Fruit fly (Drosophila melanogaster) whole organism, embryonic: ENCODE results near the gene Sptz.

Experiments
- Atf-2 ChIP-seq: fragments of 200-800 bp; sonication (Bioruptor generic); optimal IDR thresholded peaks from 2 replicates; lab custom pipeline; 2016; ENCODE audit warnings: missing biosample characterization, missing genetic modification characterization
- CG10267 ChIP-seq: fragments of 200-800 bp; sonication (Bioruptor generic); optimal IDR thresholded peaks from 2 replicates; lab custom pipeline; 2018; ENCODE audit warnings: missing biosample characterization, mild to moderate bottlenecking, missing genetic modification characterization, moderate library complexity
- CG10321 ChIP-seq: fragments of 200-800 bp; sonication (Bioruptor generic); IDR thresholded peaks from 2 replicates; pipeline ENCODE4 v1.3.6; 2022; ENCODE audit warnings: missing biosample characterization, missing genetic modification characterization
- CG11456 ChIP-seq: fragments of 200-800 bp; sonication (Bioruptor generic); IDR thresholded peaks from 3 replicates; pipeline ENCODE4 v1.3.6; 2022; ENCODE audit warnings: missing biosample characterization, missing genetic modification characterization
- CG12219 ChIP-seq: fragments of 200-800 bp; sonication (Bioruptor generic); optimal IDR thresholded peaks from 3 replicates; lab custom pipeline; 2018; ENCODE audit warnings: missing biosample characterization, mild to moderate bottlenecking, missing genetic modification characterization
- CG14014 ChIP-seq: fragments of 200-800 bp; sonication (Bioruptor generic); IDR thresholded peaks from 2 replicates; pipeline ENCODE4 v1.3.6; 2022; ENCODE audit warnings: missing biosample characterization, missing genetic modification characterization
- CG15269 ChIP-seq: fragments of 200-800 bp; sonication (Bioruptor generic); optimal IDR thresholded peaks from 2 replicates; lab custom pipeline; 2018; ENCODE audit warnings: missing biosample characterization, mild to moderate bottlenecking, missing genetic modification characterization, moderate library complexity
- CG15514 ChIP-seq: fragments of 200-800 bp; sonication (Bioruptor generic); optimal IDR thresholded peaks from 3 replicates; lab custom pipeline; 2017; ENCODE audit warnings: missing biosample characterization, missing genetic modification characterization, mild to moderate bottlenecking, moderate library complexity, missing genetic modification reagents
- CG16863 ChIP-seq: fragments of 200-800 bp; sonication (Bioruptor generic); optimal IDR thresholded peaks from 3 replicates; lab custom pipeline; 2016; ENCODE audit warnings: missing biosample characterization, missing genetic modification characterization
- CG17385 ChIP-seq: fragments of 200-800 bp; sonication (Bioruptor generic); optimal IDR thresholded peaks from 3 replicates; lab custom pipeline; 2018; ENCODE audit warnings: missing biosample characterization, mild to moderate bottlenecking, missing genetic modification characterization
- CG2875 ChIP-seq: fragments of 200-800 bp; sonication (Bioruptor generic); optimal IDR thresholded peaks from 2 replicates; lab custom pipeline; 2017; ENCODE audit warnings: missing biosample characterization, mild to moderate bottlenecking, missing genetic modification characterization, missing genetic modification reagents
- CG2889 ChIP-seq: fragments of 200-800 bp; sonication (Bioruptor generic); IDR thresholded peaks from 3 replicates; pipeline ENCODE4 v1.3.6; 2022; ENCODE audit warnings: missing biosample characterization, missing genetic modification characterization
- CG6175 ChIP-seq: fragments of 200-800 bp; sonication (Bioruptor generic); IDR thresholded peaks from 3 replicates; pipeline ENCODE4 v1.3.6; 2022; ENCODE audit warnings: missing biosample characterization, missing genetic modification characterization
- CG6689 ChIP-seq: fragments of 200-800 bp; sonication (Bioruptor generic); IDR thresholded peaks from 2 replicates; pipeline ENCODE4 v1.3.6; 2022; ENCODE audit warnings: missing biosample characterization, missing genetic modification characterization
- CG7372 ChIP-seq: fragments of 200-800 bp; sonication (Bioruptor generic); IDR thresholded peaks from 2 replicates; pipeline ENCODE4 v1.3.6; 2022; ENCODE audit warnings: missing biosample characterization, missing genetic modification characterization
- CG7987 ChIP-seq: fragments of 200-800 bp; sonication (Bioruptor generic); optimal IDR thresholded peaks from 2 replicates; lab custom pipeline; 2018; ENCODE audit warnings: missing biosample characterization, mild to moderate bottlenecking, missing genetic modification characterization, moderate library complexity
- CG8944 ChIP-seq: fragments of 200-800 bp; sonication (Bioruptor generic); optimal IDR thresholded peaks from 3 replicates; lab custom pipeline; 2016; ENCODE audit warnings: missing biosample characterization, missing genetic modification characterization
- Doc3 ChIP-seq: fragments of 200-800 bp; sonication (Bioruptor generic); IDR thresholded peaks from 3 replicates; pipeline ENCODE4 v1.3.6; 2022; ENCODE audit warnings: missing biosample characterization, missing genetic modification characterization; ENCODE audit not compliant: partially characterized antibody
- Ets65A ChIP-seq: fragments of 200-800 bp; sonication (Bioruptor generic); peaks from one replicate; lab custom pipeline; 2016; ENCODE audit warnings: missing biosample characterization, missing genetic modification characterization
- Ets97D ChIP-seq: fragments of 200-800 bp; sonication (Bioruptor generic); optimal IDR thresholded peaks from 3 replicates; lab custom pipeline; 2016; ENCODE audit warnings: missing biosample characterization, missing genetic modification characterization
- Fer1 ChIP-seq: fragments of 200-800 bp; sonication (Bioruptor generic); optimal IDR thresholded peaks from 2 replicates; lab custom pipeline; 2017; ENCODE audit warnings: missing biosample characterization, mild to moderate bottlenecking, missing genetic modification characterization
- HmgZ ChIP-seq: fragments of 200-800 bp; sonication (Bioruptor generic); optimal IDR thresholded peaks from 2 replicates; lab custom pipeline; 2018; ENCODE audit warnings: missing biosample characterization, mild to moderate bottlenecking, missing genetic modification characterization
- Hr78 ChIP-seq, 2 experiments: fragments of 200-800 bp in 1 of 2; fragments of >200 bp in 1 of 2; sonication (Bioruptor generic) in 1 of 2; optimal IDR thresholded peaks; 2 replicates each; lab custom pipeline; 2017 to 2019; ENCODE audit warnings: missing biosample characterization in 2 of 2, missing genetic modification characterization in 2 of 2, mild to moderate bottlenecking in 1 of 2, moderate library complexity in 1 of 2
- Lim3 ChIP-seq: fragments of 200-800 bp; sonication (Bioruptor generic); IDR thresholded peaks from 2 replicates; pipeline ENCODE4 v1.3.6; 2022; ENCODE audit warnings: missing biosample characterization, missing genetic modification characterization
- Meics ChIP-seq: fragments of 200-800 bp; sonication (Bioruptor generic); optimal IDR thresholded peaks from 2 replicates; lab custom pipeline; 2017; ENCODE audit warnings: missing biosample characterization, mild to moderate bottlenecking, missing genetic modification characterization
- Nf-YB ChIP-seq: fragments of 200-800 bp; sonication (Bioruptor generic); optimal IDR thresholded peaks from 3 replicates; lab custom pipeline; 2019; ENCODE audit warnings: missing biosample characterization, mild to moderate bottlenecking, missing genetic modification characterization, moderate library complexity
- Ravus ChIP-seq: fragments of 200-800 bp; sonication (Bioruptor generic); IDR thresholded peaks from 2 replicates; pipeline ENCODE4 v1.3.6; 2022; ENCODE audit warnings: missing biosample characterization, missing genetic modification characterization
- Sox100B ChIP-seq: fragments of 200-800 bp; sonication (Bioruptor generic); optimal IDR thresholded peaks from 3 replicates; lab custom pipeline; 2018; ENCODE audit warnings: missing biosample characterization, mild to moderate bottlenecking, missing genetic modification characterization
- Trl ChIP-seq, 3 experiments: fragments of >200 bp in 2 of 3; fragments of 200-800 bp in 1 of 3; sonication (Bioruptor generic) in 1 of 3; optimal IDR thresholded peaks; 2 replicates in 1 of 3; 3 replicates in 2 of 3; lab custom pipeline; 2016 to 2017; ENCODE audit warnings: missing biosample characterization in 1 of 3, missing genetic modification characterization in 1 of 3
- bcd ChIP-seq: fragments of 200-800 bp; sonication (Bioruptor generic); optimal IDR thresholded peaks from 2 replicates; lab custom pipeline; 2017; ENCODE audit warnings: missing biosample characterization, mild to moderate bottlenecking, missing genetic modification characterization
- corto ChIP-seq: fragments of 200-800 bp; sonication (Bioruptor generic); optimal IDR thresholded peaks from 2 replicates; lab custom pipeline; 2016; ENCODE audit warnings: missing biosample characterization, mild to moderate bottlenecking, missing genetic modification characterization, moderate library complexity
- dati ChIP-seq: fragments of 200-800 bp; sonication (Bioruptor generic); IDR thresholded peaks from 2 replicates; pipeline ENCODE4 v1.3.6; 2022; ENCODE audit warnings: missing biosample characterization, missing genetic modification characterization
- fu2 ChIP-seq: fragments of 200-800 bp; sonication (Bioruptor generic); optimal IDR thresholded peaks from 2 replicates; lab custom pipeline; 2016; ENCODE audit warnings: missing biosample characterization, missing genetic modification characterization
- gsb-n ChIP-seq: fragments of 200-800 bp; sonication (Bioruptor generic); optimal IDR thresholded peaks from 3 replicates; lab custom pipeline; 2018; ENCODE audit warnings: missing biosample characterization, mild to moderate bottlenecking, missing genetic modification characterization
- hth ChIP-seq: fragments of >200 bp; optimal IDR thresholded peaks from 2 replicates; lab custom pipeline; 2017; ENCODE audit warnings: inconsistent platforms
- mld ChIP-seq: fragments of 200-800 bp; sonication (Bioruptor generic); IDR thresholded peaks from 3 replicates; pipeline ENCODE4 v1.3.6; 2022; ENCODE audit warnings: missing biosample characterization, missing genetic modification characterization; ENCODE audit not compliant: partially characterized antibody
- nau ChIP-seq: fragments of 200-800 bp; sonication (Bioruptor generic); optimal IDR thresholded peaks from 3 replicates; lab custom pipeline; 2017; ENCODE audit warnings: missing biosample characterization, mild to moderate bottlenecking, missing genetic modification characterization, missing genetic modification reagents
- nerfin-2 ChIP-seq: fragments of 200-800 bp; sonication (Bioruptor generic); IDR thresholded peaks from 2 replicates; pipeline ENCODE4 v1.3.6; 2022; ENCODE audit warnings: missing biosample characterization, missing genetic modification characterization; ENCODE audit not compliant: partially characterized antibody
- odd ChIP-seq: fragments of 200-800 bp; sonication (Bioruptor generic); optimal IDR thresholded peaks from 2 replicates; lab custom pipeline; 2017; ENCODE audit warnings: missing biosample characterization, mild to moderate bottlenecking, missing genetic modification characterization
- org-1 ChIP-seq: fragments of 200-800 bp; sonication (Bioruptor generic); optimal IDR thresholded peaks from 2 replicates; lab custom pipeline; 2017; ENCODE audit warnings: missing biosample characterization, missing genetic modification characterization
- peb ChIP-seq: fragments of 200-800 bp; sonication (Bioruptor generic); IDR thresholded peaks from 2 replicates; pipeline ENCODE4 v1.3.6; 2022; ENCODE audit warnings: missing biosample characterization, missing genetic modification characterization
- pho ChIP-seq: fragments of 200-800 bp; sonication (Bioruptor generic); optimal IDR thresholded peaks from 2 replicates; lab custom pipeline; 2016; ENCODE audit warnings: missing biosample characterization, missing genetic modification characterization
- phol ChIP-seq: fragments of 200-800 bp; sonication (Bioruptor generic); optimal IDR thresholded peaks from 3 replicates; lab custom pipeline; 2018; ENCODE audit warnings: missing biosample characterization, mild to moderate bottlenecking, missing genetic modification characterization, moderate library complexity
- ssp ChIP-seq: fragments of 200-800 bp; sonication (Bioruptor generic); IDR thresholded peaks from 2 replicates; pipeline ENCODE4 v1.3.6; 2022; ENCODE audit warnings: missing biosample characterization, missing genetic modification characterization
- sug ChIP-seq: fragments of 200-800 bp; optimal IDR thresholded peaks from 2 replicates; lab custom pipeline; 2019; ENCODE audit warnings: missing biosample characterization, mild to moderate bottlenecking, missing genetic modification characterization, moderate library complexity
- tna ChIP-seq: fragments of 200-800 bp; sonication (Bioruptor generic); IDR thresholded peaks from 2 replicates; pipeline ENCODE4 v1.3.6; 2022; ENCODE audit warnings: missing biosample characterization, missing genetic modification characterization; ENCODE audit not compliant: partially characterized antibody
- tx ChIP-seq: fragments of 200-800 bp; sonication (Bioruptor generic); optimal IDR thresholded peaks from 2 replicates; lab custom pipeline; 2016; ENCODE audit warnings: missing biosample characterization, missing genetic modification characterization
- wdn ChIP-seq: fragments of 200-800 bp; sonication (Bioruptor generic); IDR thresholded peaks from 2 replicates; pipeline ENCODE4 v1.3.6; 2022; ENCODE audit warnings: missing biosample characterization, missing genetic modification characterization

The Sptz gene

dm6 chr3R:11458022-11458850, 36.3 kb downstream of the Sptz start (continued):
- TF ChIP-seq CG7987 (GFP tag; lab: Kevin White, UChicago) (peak; percentile 49), odd (GFP tag; lab: Kevin White, UChicago) (no peak), org-1 (GFP tag; lab: Kevin White, UChicago) (peak; percentile 29), bcd (GFP tag; lab: Kevin White, UChicago) (peak; percentile 64), Trl (optimal IDR thresholded peaks at IDR 0.05; lab: Kevin White, UChicago) (peak; percentile 12 to 59), Trl (GFP tag; optimal IDR thresholded peaks at IDR 0.05; lab: Kevin White, UChicago) (peak; percentile 40), CG11456 (peak; percentile 89), CG15514 (GFP tag; lab: Kevin White, UChicago) (peak; percentile 61), Ets65A (GFP tag; lab: Kevin White, UChicago) (peak; percentile 88), Lim3 (GFP tag; lab: Robert Waterston, UW) (no peak), CG10321 (GFP tag; lab: Robert Waterston, UW) (no peak), peb (GFP tag; lab: Robert Waterston, UW) (peak; percentile 31; the same call in 1 of the 2 replicates), corto (no peak), Sox100B (GFP tag; lab: Kevin White, UChicago) (peak; percentile 31), mld (GFP tag; lab: Robert Waterston, UW) (no peak), tna (GFP tag; lab: Robert Waterston, UW) (no peak), CG14014 (GFP tag; lab: Robert Waterston, UW) (peak; percentile 82), gsb-n (tag; lab: Kevin White, UChicago) (no peak), CG10267 (tag; lab: Kevin White, UChicago) (peak; percentile 3), Hr78 (GFP tag; optimal IDR thresholded peaks at IDR 0.05; lab: Kevin White, UChicago) (peak in 1 of 2 experiments; percentile 60), Fer1 (peak; percentile 53), Atf-2 (GFP tag; lab: Kevin White, UChicago) (no peak), CG2889 (GFP tag; lab: Robert Waterston, UW) (peak; percentile 82; the same call in 2 of the 3 replicates), phol (tag; lab: Kevin White, UChicago) (peak; percentile 61), tx (GFP tag; lab: Kevin White, UChicago) (peak; percentile 48), sug (tag; lab: Kevin White, UChicago) (peak; percentile 50), dati (GFP tag; lab: Robert Waterston, UW) (0 out of 2 replicates have a peak, but pooled peaks have one; percentile 10), HmgZ (tag; lab: Kevin White, UChicago) (peak; percentile 49), CG2875 (GFP tag; lab: Kevin White, UChicago) (no peak), nau (GFP tag; lab: Kevin White, UChicago) (peak; percentile 1), ssp (peak; percentile 66), CG6175 (peak; percentile 62; the same call in 2 of the 3 replicates), CG12219 (GFP tag; lab: Kevin White, UChicago) (peak; percentile 49), CG15269 (tag; lab: Kevin White, UChicago) (peak; percentile 72), Ravus (GFP tag; lab: Robert Waterston, UW) (peak; percentile 41), CG7372 (peak; percentile 78), CG6689 (peak; percentile 75), CG16863 (GFP tag; lab: Kevin White, UChicago) (peak; percentile 61), wdn (peak; percentile 54; the same call in 1 of the 2 replicates), Meics (peak; percentile 77), nerfin-2 (GFP tag; lab: Robert Waterston, UW) (0 out of 2 replicates have a peak, but pooled peaks have one; percentile 17), Nf-YB (GFP tag; lab: Kevin White, UChicago) (no peak), CG8944 (GFP tag; lab: Kevin White, UChicago) (peak; percentile 45), Doc3 (GFP tag; lab: Robert Waterston, UW) (no peak), Ets97D (no peak), fu2 (GFP tag; lab: Kevin White, UChicago) (peak; percentile 46), CG17385 (peak; percentile 60), pho (GFP tag; lab: Kevin White, UChicago) (peak; percentile 46), hth (lab: Kevin White, UChicago) (no peak)
